Worm (Caenorhabditis elegans) whole organism, L1 larva: Measurements from ENCODE around the gene fbxc-12.

Source experiments
- blmp-1 ChIP-seq: fragments of 150-350 bp; optimal IDR thresholded peaks from 2 replicates; lab custom pipeline; 2014; ENCODE audit warnings: missing biosample characterization, missing genetic modification characterization
- skn-1 ChIP-seq: fragments of 150-350 bp; optimal IDR thresholded peaks from 2 replicates; lab custom pipeline; 2014; ENCODE audit warnings: missing biosample characterization, missing genetic modification characterization
- snpc-4 ChIP-seq: fragments of 150-350 bp; optimal IDR thresholded peaks from 2 replicates; lab custom pipeline; 2014; ENCODE audit warnings: missing biosample characterization, missing genetic modification characterization

- no peak for TF ChIP-seq blmp-1 (tag; lab: Kevin White, UChicago)
- TF ChIP-seq snpc-4 (tag; lab: Kevin White, UChicago): no peak
- no peak for TF ChIP-seq skn-1 (tag; lab: Kevin White, UChicago)
These were observed 36.3 kb upstream of the fbxc-12 start for ce11 chrIV:868723-869122.
